Worm (Caenorhabditis elegans) whole organism, L2 larva: ENCODE results near the gene cku-80.

Source experiments
- C34F6.9 ChIP-seq: fragments of 150-350 bp; optimal IDR thresholded peaks from 2 replicates; lab custom pipeline; 2014; ENCODE audit warnings: missing biosample characterization, missing genetic modification characterization
- F13H6.1 ChIP-seq: sonication (generic microtip); optimal IDR thresholded peaks from 2 replicates; lab custom pipeline; 2016; ENCODE audit warnings: missing genetic modification characterization, missing compliant biosample characterization
- R02D3.7 ChIP-seq: fragments of 150-350 bp; optimal IDR thresholded peaks from 2 replicates; lab custom pipeline; 2014; ENCODE audit warnings: missing biosample characterization, missing genetic modification characterization
- Y55F3AM.14 ChIP-seq: fragments of 200-800 bp; sonication (Bioruptor generic); optimal IDR thresholded peaks from 2 replicates; lab custom pipeline; 2018; ENCODE audit warnings: mild to moderate bottlenecking, missing genetic modification characterization, missing compliant biosample characterization
- ZK546.5 ChIP-seq: sonication (generic microtip); optimal IDR thresholded peaks from 2 replicates; lab custom pipeline; 2017; ENCODE audit warnings: missing biosample characterization, missing genetic modification characterization
- alr-1 ChIP-seq: fragments of 150-350 bp; optimal IDR thresholded peaks from 2 replicates; lab custom pipeline; 2014; ENCODE audit warnings: missing biosample characterization, missing genetic modification characterization
- aly-2 ChIP-seq: fragments of 150-350 bp; optimal IDR thresholded peaks from 2 replicates; lab custom pipeline; 2014; ENCODE audit warnings: missing biosample characterization, missing genetic modification characterization
- ceh-16 ChIP-seq: fragments of 150-350 bp; optimal IDR thresholded peaks from 2 replicates; lab custom pipeline; 2014; ENCODE audit warnings: missing biosample characterization, missing genetic modification characterization
- ceh-82 ChIP-seq: fragments of 150-350 bp; optimal IDR thresholded peaks from 2 replicates; lab custom pipeline; 2014; ENCODE audit warnings: missing biosample characterization, missing genetic modification characterization
- dmd-4 ChIP-seq: sonication (generic microtip); optimal IDR thresholded peaks from 2 replicates; lab custom pipeline; 2017; ENCODE audit warnings: missing biosample characterization, missing genetic modification characterization
- egl-27 ChIP-seq: sonication (generic microtip); optimal IDR thresholded peaks from 3 replicates; lab custom pipeline; 2017; ENCODE audit warnings: missing biosample characterization, missing genetic modification reagents, missing genetic modification characterization
- elt-1 ChIP-seq: fragments of 150-350 bp; optimal IDR thresholded peaks from 2 replicates; lab custom pipeline; 2014; ENCODE audit warnings: missing biosample characterization, missing genetic modification characterization
- elt-3 ChIP-seq: sonication (generic microtip); optimal IDR thresholded peaks from 2 replicates; lab custom pipeline; 2017; ENCODE audit warnings: missing biosample characterization, missing genetic modification characterization
- fos-1 ChIP-seq: fragments of 150-350 bp; optimal IDR thresholded peaks from 2 replicates; lab custom pipeline; 2014; ENCODE audit warnings: missing biosample characterization, missing genetic modification characterization
- gmeb-1 ChIP-seq: fragments of 150-350 bp; optimal IDR thresholded peaks from 2 replicates; lab custom pipeline; 2014; ENCODE audit warnings: missing biosample characterization, missing genetic modification characterization
- lin-11 ChIP-seq: fragments of 150-350 bp; sonication (generic microtip); optimal IDR thresholded peaks from 2 replicates; lab custom pipeline; 2014; ENCODE audit warnings: missing biosample characterization, missing genetic modification characterization, inconsistent platforms, mixed read lengths
- lin-39 ChIP-seq: fragments of 150-350 bp; optimal IDR thresholded peaks from 2 replicates; lab custom pipeline; 2014; ENCODE audit warnings: missing biosample characterization, missing genetic modification reagents, missing genetic modification characterization
- mab-5 ChIP-seq: fragments of 150-350 bp; optimal IDR thresholded peaks from 2 replicates; lab custom pipeline; 2014; ENCODE audit warnings: missing biosample characterization, missing genetic modification characterization
- mbf-1 ChIP-seq: sonication (generic microtip); optimal IDR thresholded peaks from 2 replicates; lab custom pipeline; 2017; ENCODE audit warnings: missing biosample characterization, missing genetic modification characterization
- mdl-1 ChIP-seq, 2 experiments: fragments of 150-350 bp in 1 of 2; sonication (generic microtip) in 1 of 2; optimal IDR thresholded peaks; 2 replicates each; lab custom pipeline; 2017; ENCODE audit warnings: missing biosample characterization in 2 of 2, missing genetic modification characterization in 2 of 2
- nhr-10 ChIP-seq: sonication (generic microtip); optimal IDR thresholded peaks from 2 replicates; lab custom pipeline; 2017; ENCODE audit warnings: missing biosample characterization, missing genetic modification characterization
- nhr-11 ChIP-seq: fragments of 150-350 bp; optimal IDR thresholded peaks from 2 replicates; lab custom pipeline; 2014; ENCODE audit warnings: missing biosample characterization, missing genetic modification characterization
- nhr-12 ChIP-seq: fragments of 150-350 bp; optimal IDR thresholded peaks from 2 replicates; lab custom pipeline; 2014; ENCODE audit warnings: missing biosample characterization, missing genetic modification characterization
- nhr-129 ChIP-seq: fragments of 150-350 bp; optimal IDR thresholded peaks from 2 replicates; lab custom pipeline; 2014; ENCODE audit warnings: missing biosample characterization, missing genetic modification characterization
- nhr-21 ChIP-seq: fragments of 150-350 bp; optimal IDR thresholded peaks from 2 replicates; lab custom pipeline; 2014; ENCODE audit warnings: missing biosample characterization, missing genetic modification characterization
- nhr-25 ChIP-seq: fragments of 150-350 bp; sonication (generic microtip); optimal IDR thresholded peaks from 3 replicates; lab custom pipeline; 2014; ENCODE audit warnings: missing biosample characterization, missing genetic modification characterization
- nhr-6 ChIP-seq: fragments of 150-350 bp; optimal IDR thresholded peaks from 2 replicates; lab custom pipeline; 2014; ENCODE audit warnings: missing biosample characterization, missing genetic modification characterization
- nhr-77 ChIP-seq: fragments of 150-350 bp; optimal IDR thresholded peaks from 2 replicates; lab custom pipeline; 2014; ENCODE audit warnings: missing biosample characterization, missing genetic modification characterization
- sem-4 ChIP-seq: fragments of 150-350 bp; optimal IDR thresholded peaks from 2 replicates; lab custom pipeline; 2014; ENCODE audit warnings: missing biosample characterization, missing genetic modification reagents, missing genetic modification characterization
- skn-1 ChIP-seq: sonication (generic microtip); optimal IDR thresholded peaks from 2 replicates; lab custom pipeline; 2017; ENCODE audit warnings: missing biosample characterization, missing genetic modification characterization
- sma-3 ChIP-seq: sonication (generic microtip); optimal IDR thresholded peaks from 2 replicates; lab custom pipeline; 2016; ENCODE audit warnings: missing genetic modification reagents, missing genetic modification characterization, missing compliant biosample characterization
- snpc-4 ChIP-seq: fragments of 150-350 bp; optimal IDR thresholded peaks from 2 replicates; lab custom pipeline; 2014; ENCODE audit warnings: missing biosample characterization, missing genetic modification characterization
- unc-39 ChIP-seq: fragments of 150-350 bp; optimal IDR thresholded peaks from 2 replicates; lab custom pipeline; 2014; ENCODE audit warnings: missing biosample characterization, missing genetic modification characterization
- unc-55 ChIP-seq: fragments of 150-350 bp; sonication (generic microtip); optimal IDR thresholded peaks from 3 replicates; lab custom pipeline; 2014; ENCODE audit warnings: missing biosample characterization, missing genetic modification reagents, missing genetic modification characterization
- unc-62 ChIP-seq: fragments of 150-350 bp; optimal IDR thresholded peaks from 2 replicates; lab custom pipeline; 2014; ENCODE audit warnings: missing biosample characterization, missing genetic modification reagents, missing genetic modification characterization
- zag-1 ChIP-seq: fragments of 150-350 bp; optimal IDR thresholded peaks from 2 replicates; lab custom pipeline; 2014; ENCODE audit warnings: missing biosample characterization, missing genetic modification characterization
- ztf-4 ChIP-seq: fragments of 150-350 bp; optimal IDR thresholded peaks from 2 replicates; lab custom pipeline; 2014; ENCODE audit warnings: missing biosample characterization, missing genetic modification characterization

The cku-80 gene

DNA sequence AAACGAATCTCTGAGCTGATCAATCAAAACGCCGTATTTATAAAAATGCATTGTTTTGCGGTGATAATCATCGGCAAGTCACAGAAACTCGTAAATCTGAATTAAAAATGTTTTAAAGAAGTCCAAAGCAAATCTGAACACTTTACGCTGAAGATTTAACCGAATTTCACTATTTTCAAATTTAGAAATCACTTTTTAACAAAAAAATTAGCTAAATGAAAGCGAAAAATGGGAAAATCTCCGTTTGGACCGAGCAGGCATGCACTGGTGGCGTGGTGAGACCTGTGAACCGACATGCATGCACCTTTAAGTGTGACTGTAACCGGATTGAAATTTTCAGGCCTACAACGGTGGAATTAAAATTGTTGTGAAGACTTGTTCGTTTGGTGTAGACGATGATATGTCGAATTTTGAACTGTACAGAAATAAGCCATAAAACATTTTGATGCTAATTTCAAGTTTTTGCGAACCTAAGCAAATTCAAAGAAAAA is 19.9 kb downstream of the cku-80 start, which contains the start of gene C28A5.2:
Gene C28A5.2 (minus strand): TSS at position 51 of the 491 bp plus-strand sequence.
- no peak for TF ChIP-seq nhr-6 (tag; lab: Kevin White, UChicago)
- TF ChIP-seq unc-39 (tag; lab: Kevin White, UChicago), result no peak
- TF ChIP-seq egl-27 (tag; lab: Kevin White, UChicago), result no peak
- no peak for TF ChIP-seq elt-1 (tag; lab: Kevin White, UChicago)
- TF ChIP-seq unc-55 (GFP tag; lab: Kevin White, UChicago), result no peak
- TF ChIP-seq mdl-1 (tag; optimal IDR thresholded peaks at IDR 0.05; lab: Kevin White, UChicago), result no peak
- no peak for TF ChIP-seq alr-1 (tag; lab: Kevin White, UChicago)

DNA sequence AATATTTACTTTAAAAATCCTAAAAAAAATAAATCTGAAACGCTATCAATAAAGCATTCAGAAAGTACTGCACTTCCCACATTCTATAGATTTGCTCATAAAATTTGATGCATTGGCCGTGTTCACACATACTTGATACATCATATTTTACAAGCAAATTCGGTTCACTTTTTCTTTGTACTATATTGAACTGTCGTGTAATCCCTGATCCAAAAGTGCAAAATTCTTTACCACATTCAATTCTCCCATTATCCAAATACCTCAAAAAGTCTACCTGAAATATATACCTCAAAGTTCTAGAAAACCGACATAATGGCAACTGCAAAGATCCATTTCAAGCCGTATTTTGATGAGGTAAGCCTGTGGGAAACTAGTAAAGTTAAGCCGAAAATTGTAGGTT is 22.1 kb downstream of the cku-80 start, which contains the start of gene nex-3:
Gene nex-3 (plus strand): TSS at position 301 of the 400 bp plus-strand sequence.
- TF ChIP-seq sem-4 (tag; lab: Kevin White, UChicago) (no peak), alr-1 (tag; lab: Kevin White, UChicago) (no peak), ceh-16 (tag; lab: Kevin White, UChicago) (no peak), ceh-82 (tag; lab: Kevin White, UChicago) (no peak), dmd-4 (tag; lab: Kevin White, UChicago) (no peak), ztf-4 (no peak), lin-11 (tag; lab: Kevin White, UChicago) (no peak), lin-39 (no peak), skn-1 (no peak), unc-39 (tag; lab: Kevin White, UChicago) (no peak), mdl-1 (tag; optimal IDR thresholded peaks at IDR 0.05; lab: Kevin White, UChicago) (no peak), Y55F3AM.14 (GFP tag; lab: Kevin White, UChicago) (no peak), snpc-4 (tag; lab: Kevin White, UChicago) (no peak), nhr-21 (tag; lab: Kevin White, UChicago) (no peak), nhr-129 (tag; lab: Kevin White, UChicago) (no peak), nhr-77 (tag; lab: Kevin White, UChicago) (no peak), elt-3 (no peak), gmeb-1 (tag; lab: Kevin White, UChicago) (no peak), unc-62 (GFP tag; lab: Kevin White, UChicago) (no peak)

DNA sequence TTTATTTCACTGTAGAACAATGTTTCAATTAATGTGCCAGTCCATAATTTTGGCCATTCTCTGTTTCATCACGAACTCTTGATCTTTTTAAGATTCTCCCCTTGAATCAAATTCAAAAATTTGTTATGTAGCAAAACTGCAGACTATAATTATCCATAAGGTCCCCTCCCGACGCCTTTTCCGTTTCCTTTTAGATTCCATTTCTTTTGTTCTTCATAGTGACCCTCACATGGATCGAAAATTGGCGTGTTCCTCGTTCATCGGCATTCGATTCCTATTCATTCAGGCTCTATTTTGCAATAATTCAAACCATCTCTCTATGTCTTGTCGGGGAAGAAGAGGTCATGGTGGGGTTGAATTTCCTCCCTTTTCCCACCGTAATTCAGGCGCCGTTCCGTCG is 24.8 kb downstream of the cku-80 start:
- TF ChIP-seq mab-5 (no peak), ceh-16 (tag; lab: Kevin White, UChicago) (no peak), alr-1 (tag; lab: Kevin White, UChicago) (no peak), C34F6.9 (tag; lab: Kevin White, UChicago) (no peak), ZK546.5 (tag; lab: Kevin White, UChicago) (no peak), egl-27 (tag; lab: Kevin White, UChicago) (no peak), zag-1 (tag; lab: Kevin White, UChicago) (no peak), ceh-82 (tag; lab: Kevin White, UChicago) (no peak), sma-3 (no peak), nhr-11 (tag; lab: Kevin White, UChicago) (no peak), R02D3.7 (tag; lab: Kevin White, UChicago) (no peak), nhr-25 (tag; lab: Kevin White, UChicago) (no peak), nhr-10 (no peak)

DNA sequence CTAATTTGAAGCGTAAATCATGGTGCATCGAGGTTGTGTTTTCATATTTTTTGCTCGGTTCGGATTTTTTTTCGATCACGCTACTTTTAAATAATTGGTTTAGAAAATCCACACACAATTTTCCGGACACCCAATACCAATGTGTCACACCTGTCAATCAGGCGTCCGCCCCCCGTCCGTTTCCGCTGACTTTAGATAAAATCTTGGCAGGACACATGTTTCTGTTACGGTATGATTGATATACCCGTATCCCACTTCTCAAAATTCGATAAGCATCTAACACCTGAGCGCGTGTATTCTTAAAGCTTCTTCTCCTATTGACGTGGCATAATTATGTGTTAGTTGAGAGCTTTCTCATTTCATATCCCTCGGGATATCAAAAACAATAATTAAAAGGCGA is 28.4 kb downstream of the cku-80 start:
- TF ChIP-seq ZK546.5 (tag; lab: Kevin White, UChicago) (no peak), nhr-77 (tag; lab: Kevin White, UChicago) (no peak), alr-1 (tag; lab: Kevin White, UChicago) (no peak), nhr-11 (tag; lab: Kevin White, UChicago) (no peak), mdl-1 (tag; optimal IDR thresholded peaks at IDR 0.05; lab: Kevin White, UChicago) (no peak), nhr-25 (tag; lab: Kevin White, UChicago) (no peak), dmd-4 (tag; lab: Kevin White, UChicago) (no peak), F13H6.1 (no peak), nhr-10 (no peak), C34F6.9 (tag; lab: Kevin White, UChicago) (no peak), aly-2 (no peak), nhr-12 (tag; lab: Kevin White, UChicago) (no peak), mbf-1 (tag; lab: Kevin White, UChicago) (no peak), fos-1 (no peak)
